Worm (Caenorhabditis elegans) whole organism, young adult: ENCODE results near the gene mif-2.

Experiments
- C17E4.6 ChIP-seq: fragments of 200-800 bp; sonication (Bioruptor generic); IDR thresholded peaks from 2 replicates; pipeline ENCODE4 v1.3.6; 2022; ENCODE audit warnings: missing genetic modification reagents, missing genetic modification characterization, missing compliant biosample characterization
- F10E7.11 ChIP-seq: sonication (generic microtip); optimal IDR thresholded peaks from 2 replicates; lab custom pipeline; 2017; ENCODE audit warnings: mild to moderate bottlenecking, missing genetic modification characterization, moderate library complexity, missing compliant biosample characterization
- ama-1 ChIP-seq, 3 experiments: fragments of 150-350 bp in 1 of 3; sonication (generic microtip) in 2 of 3; optimal IDR thresholded peaks; 2 replicates each; lab custom pipeline; 2014 to 2018; ENCODE audit warnings: missing biosample characterization in 2 of 3, missing genetic modification characterization in 2 of 3, missing genetic modification reagents in 2 of 3
- attf-5 ChIP-seq: fragments of 200-800 bp; sonication (Bioruptor generic); optimal IDR thresholded peaks from 2 replicates; lab custom pipeline; 2018; ENCODE audit warnings: mild to moderate bottlenecking, missing genetic modification characterization, missing compliant biosample characterization
- ccch-3 ChIP-seq: fragments of 200-800 bp; sonication (Bioruptor generic); optimal IDR thresholded peaks from 2 replicates; lab custom pipeline; 2018; ENCODE audit warnings: mild to moderate bottlenecking, missing genetic modification characterization, missing compliant biosample characterization
- dpl-1 ChIP-seq: fragments of 150-350 bp; optimal IDR thresholded peaks from 2 replicates; lab custom pipeline; 2014; ENCODE audit warnings: missing biosample characterization, missing genetic modification reagents, missing genetic modification characterization
- ets-4 ChIP-seq: fragments of 200-800 bp; sonication (Bioruptor generic); optimal IDR thresholded peaks from 2 replicates; lab custom pipeline; 2018; ENCODE audit warnings: mild to moderate bottlenecking, missing genetic modification characterization, missing compliant biosample characterization
- lin-35 ChIP-seq, 3 experiments: fragments of 150-350 bp in 2 of 3; sonication (generic microtip) in 1 of 3; optimal IDR thresholded peaks; 2 replicates each; lab custom pipeline; 2014 to 2018; ENCODE audit warnings: missing biosample characterization in 3 of 3, missing genetic modification characterization in 3 of 3, missing genetic modification reagents in 3 of 3
- nfya-1 ChIP-seq: sonication (generic microtip); optimal IDR thresholded peaks from 2 replicates; lab custom pipeline; 2017; ENCODE audit warnings: antibody characterized with exemption, missing compliant biosample characterization, missing genetic modification characterization, borderline replicate concordance; ENCODE audit not compliant: insufficient read depth
- nhr-27 ChIP-seq: fragments of 200-800 bp; sonication (Bioruptor generic); optimal IDR thresholded peaks from 2 replicates; lab custom pipeline; 2018; ENCODE audit warnings: mild to moderate bottlenecking, missing genetic modification characterization, moderate library complexity, missing compliant biosample characterization
- nhr-90 ChIP-seq: sonication (generic microtip); optimal IDR thresholded peaks from 2 replicates; lab custom pipeline; 2016; ENCODE audit warnings: missing genotype, mild to moderate bottlenecking, missing genetic modification characterization, missing compliant biosample characterization
- snpc-4 ChIP-seq, 5 experiments: fragments of 150-350 bp in 1 of 5; sonication (generic microtip) in 4 of 5; optimal IDR thresholded peaks; 2 replicates each; lab custom pipeline; 2014 to 2018; ENCODE audit warnings: missing genetic modification characterization in 5 of 5, missing biosample characterization in 3 of 5, antibody characterized with exemption in 2 of 5, mild to moderate bottlenecking in 2 of 5, missing compliant biosample characterization in 2 of 5, missing genotype in 2 of 5, moderate library complexity in 2 of 5, missing genetic modification reagents in 1 of 5
- ztf-3 ChIP-seq: fragments of 200-800 bp; sonication (Bioruptor generic); optimal IDR thresholded peaks from 2 replicates; lab custom pipeline; 2018; ENCODE audit warnings: mild to moderate bottlenecking, missing genetic modification characterization, missing compliant biosample characterization

ce11 chrV:11997403-11997802 is 19.1 kb upstream of the mif-2 start:
- no peak for TF ChIP-seq snpc-4 (GFP tag; optimal IDR thresholded peaks at IDR 0.05; lab: Kevin White, UChicago)
- no peak for TF ChIP-seq snpc-4 (tag; optimal IDR thresholded peaks at IDR 0.05; lab: Kevin White, UChicago)
- TF ChIP-seq dpl-1 (GFP tag; lab: Kevin White, UChicago), result no peak
- no peak for TF ChIP-seq nhr-27 (tag; lab: Kevin White, UChicago)
- no peak for TF ChIP-seq ama-1 (optimal IDR thresholded peaks at IDR 0.05; lab: Kevin White, UChicago)
- no peak for TF ChIP-seq ama-1 (GFP tag; optimal IDR thresholded peaks at IDR 0.05; lab: Kevin White, UChicago)
- TF ChIP-seq F10E7.11 (tag; lab: Kevin White, UChicago), result no peak
- no peak for TF ChIP-seq ccch-3 (GFP tag; lab: Kevin White, UChicago)
- TF ChIP-seq lin-35 (GFP tag; optimal IDR thresholded peaks at IDR 0.05; lab: Kevin White, UChicago), result no peak
- TF ChIP-seq nhr-90, result no peak
- TF ChIP-seq C17E4.6 (GFP tag; lab: Robert Waterston, UW), result no peak
- no peak for TF ChIP-seq nfya-1
- TF ChIP-seq ztf-3 (GFP tag; lab: Kevin White, UChicago), result no peak
- TF ChIP-seq attf-5 (GFP tag; lab: Kevin White, UChicago), result no peak
- no peak for TF ChIP-seq ets-4 (GFP tag; lab: Kevin White, UChicago)
